Fruit fly (Drosophila melanogaster): ENCODE results near the gene CG33912.

CG33912 gene

dm6 chr3L:20784812-20785671 lies 29.6 kb upstream of the CG33912 start (continued):
- TF ChIP-seq Lim3 (GFP tag; IDR thresholded peaks at IDR 0.05) (no peak), CG9215 (GFP tag; IDR thresholded peaks at IDR 0.05) (no peak), Rx (GFP tag; IDR thresholded peaks at IDR 0.05) (no peak), tin (GFP tag; optimal IDR thresholded peaks at IDR 0.05) (no peak), trem (tag; optimal IDR thresholded peaks at IDR 0.05) (peak; percentile 39), CG32767 (GFP tag; IDR thresholded peaks at IDR 0.05) (no peak), TFAM (GFP tag; optimal IDR thresholded peaks at IDR 0.05) (no peak), luna (GFP tag; optimal IDR thresholded peaks at IDR 0.05) (peak; percentile 4), Blimp-1 (GFP tag; optimal IDR thresholded peaks at IDR 0.05) (no peak), Hsf (GFP tag; optimal IDR thresholded peaks at IDR 0.05) (peak; percentile 16), CG6654 (GFP tag; optimal IDR thresholded peaks at IDR 0.05) (no peak), Sin3A (optimal IDR thresholded peaks at IDR 0.05) (no peak), CG12744 (GFP tag; optimal IDR thresholded peaks at IDR 0.05) (no peak), slou (GFP tag; optimal IDR thresholded peaks at IDR 0.05) (no peak), CG8388 (GFP tag; optimal IDR thresholded peaks at IDR 0.05) (no peak), CG6254 (GFP tag; optimal IDR thresholded peaks at IDR 0.05) (no peak), disco-r (GFP tag; optimal IDR thresholded peaks at IDR 0.05) (no peak), toy (GFP tag; IDR thresholded peaks at IDR 0.05) (no peak), CG8089 (GFP tag; optimal IDR thresholded peaks at IDR 0.05) (peak; percentile 18), Tbp (GFP tag; optimal IDR thresholded peaks at IDR 0.05) (peak; percentile 83), tll (GFP tag; optimal IDR thresholded peaks at IDR 0.05) (no peak), phol (tag; optimal IDR thresholded peaks at IDR 0.05) (peak; percentile 50), yki (optimal IDR thresholded peaks at IDR 0.05) (peak; percentile 72), Hr51 (GFP tag; optimal IDR thresholded peaks at IDR 0.05) (peak; percentile 50 to 58), schlank (tag; optimal IDR thresholded peaks at IDR 0.05) (no peak), HLH4C (GFP tag; IDR thresholded peaks at IDR 0.05; ENCODE audit: partially characterized antibody) (no peak; the same call in 2 of the 3 replicates), lmd (GFP tag; IDR thresholded peaks at IDR 0.05) (no peak), psq (GFP tag; optimal IDR thresholded peaks at IDR 0.05) (peak; percentile 66), lilli (GFP tag; optimal IDR thresholded peaks at IDR 0.05) (peak; percentile 23), en (GFP tag; optimal IDR thresholded peaks at IDR 0.05) (no peak), HHEX (GFP tag; optimal IDR thresholded peaks at IDR 0.05) (no peak), sd (tag; optimal IDR thresholded peaks at IDR 0.05) (no peak), inv (GFP tag; IDR thresholded peaks at IDR 0.05; ENCODE audit: partially characterized antibody) (0 out of 2 replicates have a peak, but pooled peaks have one; percentile 27), pnt (GFP tag; optimal IDR thresholded peaks at IDR 0.05) (no peak), ham (GFP tag; IDR thresholded peaks at IDR 0.05) (no peak), ewg (GFP tag; optimal IDR thresholded peaks at IDR 0.05) (peak; percentile 90), H15 (GFP tag; IDR thresholded peaks at IDR 0.05) (no peak), HLH3B (GFP tag; IDR thresholded peaks at IDR 0.05) (no peak), CG10979 (tag; optimal IDR thresholded peaks at IDR 0.05) (peak; percentile 2), Elba2 (GFP tag; optimal IDR thresholded peaks at IDR 0.05) (no peak), gt (GFP tag; IDR thresholded peaks at IDR 0.05) (no peak), CG11093 (GFP tag; IDR thresholded peaks at IDR 0.05) (no peak), tx (GFP tag; optimal IDR thresholded peaks at IDR 0.05) (no peak), fd96Cb (tag; optimal IDR thresholded peaks at IDR 0.05) (no peak), CG11247 (GFP tag; IDR thresholded peaks at IDR 0.05) (0 out of 2 replicates have a peak, but pooled peaks have one; percentile 15), wek (GFP tag; optimal IDR thresholded peaks at IDR 0.05) (no peak), Xbp1 (GFP tag; optimal IDR thresholded peaks at IDR 0.05) (peak; percentile 21), usp (GFP tag; optimal IDR thresholded peaks at IDR 0.05) (no peak), Nf-YA (GFP tag; IDR thresholded peaks at IDR 0.05) (no peak), CG2889 (GFP tag; IDR thresholded peaks at IDR 0.05) (no peak)

All from whole organism, embryonic.